Fruit fly (Drosophila melanogaster) whole organism, embryonic: ENCODE data around the gene Ppt2.

ENCODE experiments used
- Abd-B ChIP-seq: fragments of 200-800 bp; sonication (Bioruptor generic); optimal IDR thresholded peaks from 2 replicates; lab custom pipeline; 2018; ENCODE audit warnings: missing biosample characterization, mild to moderate bottlenecking, missing genetic modification characterization, moderate library complexity
- Antp ChIP-seq: fragments of 200-800 bp; sonication (Bioruptor generic); optimal IDR thresholded peaks from 3 replicates; lab custom pipeline; 2016; ENCODE audit warnings: missing biosample characterization, missing genetic modification characterization
- Atf3 ChIP-seq: fragments of 200-800 bp; sonication (Bioruptor generic); optimal IDR thresholded peaks from 3 replicates; lab custom pipeline; 2016; ENCODE audit warnings: missing biosample characterization, missing genetic modification characterization
- B-H1 ChIP-seq: fragments of 200-800 bp; sonication (Bioruptor generic); IDR thresholded peaks from 3 replicates; pipeline ENCODE4 v1.3.6; 2022; ENCODE audit warnings: missing biosample characterization, missing genetic modification characterization
- CG10431 ChIP-seq: fragments of 200-800 bp; sonication (Bioruptor generic); optimal IDR thresholded peaks from 3 replicates; lab custom pipeline; 2018; ENCODE audit warnings: missing biosample characterization, mild to moderate bottlenecking, missing genetic modification characterization
- CG11093 ChIP-seq: fragments of 200-800 bp; sonication (Bioruptor generic); IDR thresholded peaks from 3 replicates; pipeline ENCODE4 v1.3.6; 2022; ENCODE audit warnings: missing biosample characterization, missing genetic modification characterization
- CG12219 ChIP-seq: fragments of 200-800 bp; sonication (Bioruptor generic); optimal IDR thresholded peaks from 3 replicates; lab custom pipeline; 2018; ENCODE audit warnings: missing biosample characterization, mild to moderate bottlenecking, missing genetic modification characterization
- CG12942 ChIP-seq: fragments of 200-800 bp; sonication (Bioruptor generic); optimal IDR thresholded peaks from 3 replicates; lab custom pipeline; 2016; ENCODE audit warnings: missing biosample characterization, missing genetic modification characterization
- CG14014 ChIP-seq: fragments of 200-800 bp; sonication (Bioruptor generic); IDR thresholded peaks from 2 replicates; pipeline ENCODE4 v1.3.6; 2022; ENCODE audit warnings: missing biosample characterization, missing genetic modification characterization
- CG14710 ChIP-seq: fragments of 200-800 bp; sonication (Bioruptor generic); optimal IDR thresholded peaks from 3 replicates; lab custom pipeline; 2019; ENCODE audit warnings: missing biosample characterization, mild to moderate bottlenecking, missing genetic modification characterization, moderate library complexity
- CG14860 ChIP-seq: fragments of 200-800 bp; sonication (Bioruptor generic); IDR thresholded peaks from 3 replicates; pipeline ENCODE4 v1.3.6; 2022; ENCODE audit warnings: missing biosample characterization, missing genetic modification characterization; ENCODE audit not compliant: partially characterized antibody
- CG17328 ChIP-seq: fragments of 200-800 bp; sonication (Bioruptor generic); IDR thresholded peaks from 2 replicates; pipeline ENCODE4 v1.3.6; 2022; ENCODE audit warnings: missing biosample characterization, missing genetic modification characterization
- CG17612 ChIP-seq: fragments of 200-800 bp; sonication (Bioruptor generic); IDR thresholded peaks from 2 replicates; pipeline ENCODE4 v1.3.6; 2022; ENCODE audit warnings: missing biosample characterization, missing genetic modification characterization
- CG18011 ChIP-seq: fragments of 200-800 bp; sonication (Bioruptor generic); optimal IDR thresholded peaks from 2 replicates; lab custom pipeline; 2017; ENCODE audit warnings: missing biosample characterization, missing genetic modification characterization, mild to moderate bottlenecking, moderate library complexity, missing genotype
- CG32767 ChIP-seq: fragments of 200-800 bp; sonication (Bioruptor generic); IDR thresholded peaks from 2 replicates; pipeline ENCODE4 v1.3.6; 2022; ENCODE audit warnings: missing biosample characterization, missing genetic modification characterization
- CG3847 ChIP-seq: fragments of 200-800 bp; sonication (Bioruptor generic); IDR thresholded peaks from 2 replicates; pipeline ENCODE4 v1.3.6; 2022; ENCODE audit warnings: missing biosample characterization, missing genetic modification characterization
- CG4328 ChIP-seq: fragments of 200-800 bp; sonication (Bioruptor generic); optimal IDR thresholded peaks from 3 replicates; lab custom pipeline; 2017; ENCODE audit warnings: missing biosample characterization, missing genetic modification reagents, missing genetic modification characterization
- CG43689 ChIP-seq: fragments of 200-800 bp; sonication (Bioruptor generic); IDR thresholded peaks from 2 replicates; pipeline ENCODE4 v1.3.6; 2022; ENCODE audit warnings: missing biosample characterization, missing genetic modification characterization
- CG4854 ChIP-seq: fragments of 200-800 bp; sonication (Bioruptor generic); optimal IDR thresholded peaks from 2 replicates; lab custom pipeline; 2016; ENCODE audit warnings: missing biosample characterization, missing genetic modification characterization, inconsistent platforms
- CG6272 ChIP-seq: fragments of 200-800 bp; sonication (Bioruptor generic); IDR thresholded peaks from 2 replicates; pipeline ENCODE4 v1.3.6; 2022; ENCODE audit warnings: missing biosample characterization, missing genetic modification characterization
- CG7839 ChIP-seq: fragments of 200-800 bp; sonication (Bioruptor generic); optimal IDR thresholded peaks from 3 replicates; lab custom pipeline; 2018; ENCODE audit warnings: missing biosample characterization, mild to moderate bottlenecking, missing genetic modification characterization, moderate library complexity
- CG8478 ChIP-seq: fragments of >200 bp; optimal IDR thresholded peaks from 2 replicates; lab custom pipeline; 2018
- Camta ChIP-seq: fragments of 200-800 bp; sonication (Bioruptor generic); optimal IDR thresholded peaks from 2 replicates; lab custom pipeline; 2016; ENCODE audit warnings: missing biosample characterization, missing genetic modification characterization
- CkIIα-i1 ChIP-seq: fragments of 200-800 bp; sonication (Bioruptor generic); IDR thresholded peaks from 2 replicates; pipeline ENCODE4 v1.3.6; 2022; ENCODE audit warnings: missing biosample characterization, missing genetic modification characterization
- Doc3 ChIP-seq: fragments of 200-800 bp; sonication (Bioruptor generic); IDR thresholded peaks from 3 replicates; pipeline ENCODE4 v1.3.6; 2022; ENCODE audit warnings: missing biosample characterization, missing genetic modification characterization; ENCODE audit not compliant: partially characterized antibody
- Hr78 ChIP-seq, 2 experiments: fragments of 200-800 bp in 1 of 2; fragments of >200 bp in 1 of 2; sonication (Bioruptor generic) in 1 of 2; optimal IDR thresholded peaks; 2 replicates each; lab custom pipeline; 2017 to 2019; ENCODE audit warnings: missing biosample characterization in 2 of 2, missing genetic modification characterization in 2 of 2, mild to moderate bottlenecking in 1 of 2, moderate library complexity in 1 of 2
- Jarid2 ChIP-seq: fragments of 200-800 bp; sonication (Bioruptor generic); optimal IDR thresholded peaks from 3 replicates; lab custom pipeline; 2017; ENCODE audit warnings: mild to moderate bottlenecking, missing biosample characterization, missing genetic modification reagents, missing genetic modification characterization
- Mes4 ChIP-seq: fragments of 200-800 bp; sonication (Bioruptor generic); optimal IDR thresholded peaks from 2 replicates; lab custom pipeline; 2016; ENCODE audit warnings: missing biosample characterization, missing genetic modification characterization
- NC2α ChIP-seq: fragments of 200-800 bp; sonication (Bioruptor generic); optimal IDR thresholded peaks from 2 replicates; lab custom pipeline; 2016; ENCODE audit warnings: missing biosample characterization, missing genetic modification characterization
- Six4 ChIP-seq: fragments of 200-800 bp; sonication (Bioruptor generic); optimal IDR thresholded peaks from 2 replicates; lab custom pipeline; 2016; ENCODE audit warnings: missing biosample characterization, missing genetic modification characterization
- Sox102F ChIP-seq: fragments of 200-800 bp; sonication (Bioruptor generic); optimal IDR thresholded peaks from 2 replicates; lab custom pipeline; 2018; ENCODE audit warnings: missing biosample characterization, mild to moderate bottlenecking, missing genetic modification characterization, moderate library complexity
- Xrp1 ChIP-seq: fragments of 200-800 bp; sonication (Bioruptor generic); IDR thresholded peaks from 2 replicates; pipeline ENCODE4 v1.3.6; 2022; ENCODE audit warnings: missing biosample characterization, missing genetic modification characterization
- amos ChIP-seq: fragments of 200-800 bp; sonication (Bioruptor generic); IDR thresholded peaks from 2 replicates; pipeline ENCODE4 v1.3.6; 2022; ENCODE audit warnings: missing biosample characterization, missing genetic modification characterization; ENCODE audit not compliant: partially characterized antibody
- cad ChIP-seq: fragments of >200 bp; optimal IDR thresholded peaks from 2 replicates; lab custom pipeline; 2017; ENCODE audit warnings: missing biosample characterization, missing genetic modification characterization
- cato ChIP-seq: fragments of 200-800 bp; sonication (Bioruptor generic); optimal IDR thresholded peaks from 2 replicates; lab custom pipeline; 2016; ENCODE audit warnings: missing biosample characterization, missing genetic modification characterization, borderline replicate concordance
- caup ChIP-seq: fragments of 200-800 bp; sonication (Bioruptor generic); optimal IDR thresholded peaks from 3 replicates; lab custom pipeline; 2017; ENCODE audit warnings: missing biosample characterization, mild to moderate bottlenecking, missing genetic modification characterization, moderate library complexity; ENCODE audit not compliant: severe bottlenecking
- crp ChIP-seq, 2 experiments: fragments of 200-800 bp; sonication (Bioruptor generic); optimal IDR thresholded peaks; 2 replicates in 1 of 2; 3 replicates in 1 of 2; lab custom pipeline; 2017; ENCODE audit warnings: missing biosample characterization in 2 of 2, missing genetic modification characterization in 2 of 2, mild to moderate bottlenecking in 1 of 2, moderate library complexity in 1 of 2
- fd102C ChIP-seq: fragments of 200-800 bp; sonication (Bioruptor generic); optimal IDR thresholded peaks from 2 replicates; lab custom pipeline; 2018; ENCODE audit warnings: missing biosample characterization, mild to moderate bottlenecking, missing genetic modification characterization, moderate library complexity
- gro ChIP-seq: fragments of 200-800 bp; sonication (Bioruptor generic); optimal IDR thresholded peaks from 2 replicates; lab custom pipeline; 2016; ENCODE audit warnings: missing biosample characterization, missing genetic modification characterization
- kay ChIP-seq: fragments of 200-800 bp; sonication (Bioruptor generic); optimal IDR thresholded peaks from 2 replicates; lab custom pipeline; 2016; ENCODE audit warnings: missing biosample characterization, missing genetic modification characterization
- oc ChIP-seq: fragments of 200-800 bp; sonication (Bioruptor generic); optimal IDR thresholded peaks from 2 replicates; lab custom pipeline; 2018; ENCODE audit warnings: missing biosample characterization, mild to moderate bottlenecking, missing genetic modification characterization, moderate library complexity
- rib ChIP-seq: fragments of 200-800 bp; sonication (Bioruptor generic); IDR thresholded peaks from 2 replicates; pipeline ENCODE4 v1.3.6; 2022; ENCODE audit warnings: missing biosample characterization, missing genetic modification characterization
- shn ChIP-seq: fragments of 200-800 bp; sonication (Bioruptor generic); optimal IDR thresholded peaks from 3 replicates; lab custom pipeline; 2016; ENCODE audit warnings: missing biosample characterization, missing genetic modification characterization
- so ChIP-seq: fragments of 200-800 bp; sonication (Bioruptor generic); IDR thresholded peaks from 3 replicates; pipeline ENCODE4 v1.3.6; 2022; ENCODE audit warnings: missing biosample characterization, missing genetic modification characterization
- tll ChIP-seq, 2 experiments: fragments of 200-800 bp in 1 of 2; fragments of >200 bp in 1 of 2; sonication (Bioruptor generic) in 1 of 2; optimal IDR thresholded peaks; 2 replicates each; lab custom pipeline; 2017 to 2019; ENCODE audit warnings: missing biosample characterization in 2 of 2, missing genetic modification characterization in 2 of 2, mild to moderate bottlenecking in 1 of 2, moderate library complexity in 1 of 2
- ttk ChIP-seq: fragments of 200-800 bp; sonication (Bioruptor generic); IDR thresholded peaks from 2 replicates; pipeline ENCODE4 v2.1.2; 2022; ENCODE audit warnings: missing biosample characterization, missing genetic modification characterization
- tx ChIP-seq: fragments of 200-800 bp; sonication (Bioruptor generic); optimal IDR thresholded peaks from 2 replicates; lab custom pipeline; 2016; ENCODE audit warnings: missing biosample characterization, missing genetic modification characterization
- unpg ChIP-seq: fragments of 200-800 bp; sonication (Bioruptor generic); optimal IDR thresholded peaks from 3 replicates; lab custom pipeline; 2018; ENCODE audit warnings: missing biosample characterization, mild to moderate bottlenecking, missing genetic modification characterization, moderate library complexity
- zfh1 ChIP-seq: fragments of 200-800 bp; sonication (Bioruptor generic); IDR thresholded peaks from 3 replicates; pipeline ENCODE4 v1.3.6; 2022; ENCODE audit warnings: missing biosample characterization, missing genetic modification characterization

The Ppt2 gene

dm6 chr2L:11268933-11269631 lies 11.0 kb upstream of the Ppt2 start, which contains the start of gene cmet (continued):
- TF ChIP-seq CG18011 (GFP tag; lab: Kevin White, UChicago): peak; percentile 96
- TF ChIP-seq tx (GFP tag; lab: Kevin White, UChicago): peak; percentile 60
- peak; percentile 22; the same call in 1 of the 2 replicates for TF ChIP-seq ttk (GFP tag; lab: Robert Waterston, UW)
- TF ChIP-seq CG32767: no peak
- TF ChIP-seq zfh1 (GFP tag; lab: Robert Waterston, UW): 0 out of 3 replicates have a peak, but pooled peaks have one; percentile 37
- TF ChIP-seq shn: peak; percentile 51
- TF ChIP-seq unpg (GFP tag; lab: Kevin White, UChicago): no peak
- no peak for TF ChIP-seq Mes4 (GFP tag; lab: Kevin White, UChicago)
- TF ChIP-seq tll (GFP tag; optimal IDR thresholded peaks at IDR 0.05; lab: Kevin White, UChicago): no peak
- no peak for TF ChIP-seq crp (GFP tag; optimal IDR thresholded peaks at IDR 0.05; lab: Kevin White, UChicago)
- peak; percentile 28 for TF ChIP-seq CG4328 (GFP tag; lab: Kevin White, UChicago)
- no peak for TF ChIP-seq CG7839
- no peak for TF ChIP-seq CG43689 (GFP tag; lab: Robert Waterston, UW)
- TF ChIP-seq CG6272 (GFP tag; lab: Robert Waterston, UW): peak; percentile 58; the same call in 1 of the 2 replicates
- peak; percentile 63 for TF ChIP-seq Doc3 (GFP tag; lab: Robert Waterston, UW)
- TF ChIP-seq CG4854 (GFP tag; lab: Kevin White, UChicago): peak; percentile 23
- no peak; the same call in 1 of the 2 replicates for TF ChIP-seq Xrp1 (GFP tag; lab: Robert Waterston, UW)
- TF ChIP-seq CG14014 (GFP tag; lab: Robert Waterston, UW): no peak
- peak; percentile 23 for TF ChIP-seq cato (GFP tag; lab: Kevin White, UChicago)
- TF ChIP-seq CG3847 (GFP tag; lab: Robert Waterston, UW): peak; percentile 46
- TF ChIP-seq Jarid2 (GFP tag; lab: Kevin White, UChicago): no peak
- no peak for TF ChIP-seq CG8478 (lab: Kevin White, UChicago)
- no peak for TF ChIP-seq CG17612 (GFP tag; lab: Robert Waterston, UW)
- TF ChIP-seq CG10431 (GFP tag; lab: Kevin White, UChicago): no peak
- TF ChIP-seq rib: no peak
- TF ChIP-seq Camta (GFP tag; lab: Kevin White, UChicago): peak; percentile 64
- no peak for TF ChIP-seq Sox102F (GFP tag; lab: Kevin White, UChicago)
- TF ChIP-seq oc: no peak
- peak; percentile 63 for TF ChIP-seq Atf3 (GFP tag; lab: Kevin White, UChicago)
- TF ChIP-seq NC2α: peak; percentile 6
- peak; percentile 63 for TF ChIP-seq Antp (GFP tag; lab: Kevin White, UChicago)
- no peak for TF ChIP-seq so
- TF ChIP-seq CG17328 (GFP tag; lab: Robert Waterston, UW): peak; percentile 39; the same call in 1 of the 2 replicates
- TF ChIP-seq Abd-B (GFP tag; lab: Kevin White, UChicago): peak; percentile 55
- no peak for TF ChIP-seq gro (GFP tag; lab: Kevin White, UChicago)
- peak; percentile 19 for TF ChIP-seq CG12942 (GFP tag; lab: Kevin White, UChicago)
- no peak for TF ChIP-seq CkIIα-i1 (GFP tag; lab: Robert Waterston, UW)
- peak; percentile 94 for TF ChIP-seq CG14860 (GFP tag; lab: Robert Waterston, UW)
- TF ChIP-seq fd102C (GFP tag; lab: Kevin White, UChicago): no peak
- no peak for TF ChIP-seq B-H1 (GFP tag; lab: Robert Waterston, UW)
- peak; percentile 44 for TF ChIP-seq kay (GFP tag; lab: Kevin White, UChicago)
- TF ChIP-seq cad (GFP tag; lab: Kevin White, UChicago): no peak
- no peak for TF ChIP-seq caup (GFP tag; lab: Kevin White, UChicago)
- peak; percentile 91 for TF ChIP-seq amos (GFP tag; lab: Robert Waterston, UW)
- TF ChIP-seq CG14710: peak; percentile 70
- no peak for TF ChIP-seq Hr78 (GFP tag; optimal IDR thresholded peaks at IDR 0.05; lab: Kevin White, UChicago)
- peak; percentile 45 for TF ChIP-seq Six4 (GFP tag; lab: Kevin White, UChicago)
- TF ChIP-seq CG12219 (GFP tag; lab: Kevin White, UChicago): peak; percentile 28
- TF ChIP-seq CG11093 (GFP tag; lab: Robert Waterston, UW): no peak
